Worm (Caenorhabditis elegans) whole organism, early embryonic: ENCODE measurements around the gene madf-5.
"Not testable (repeated sequence)": the region's sequence is repeated elsewhere in the genome, so short reads cannot be mapped to it uniquely, and the experiment has no call there.

Experiments
- B0310.2 ChIP-seq: sonication (generic microtip); optimal IDR thresholded peaks from 2 replicates; lab custom pipeline; 2016; ENCODE audit warnings: mild to moderate bottlenecking, missing genetic modification characterization, missing compliant biosample characterization
- F13C5.2 ChIP-seq: sonication (generic microtip); optimal IDR thresholded peaks from 2 replicates; lab custom pipeline; 2017; ENCODE audit warnings: mild to moderate bottlenecking, missing genetic modification characterization, inconsistent platforms, missing compliant biosample characterization
- aly-1 ChIP-seq: sonication (generic microtip); optimal IDR thresholded peaks from 2 replicates; lab custom pipeline; 2016; ENCODE audit warnings: missing genetic modification characterization, missing compliant biosample characterization
- ama-1 ChIP-seq: fragments of 150-350 bp; optimal IDR thresholded peaks from 2 replicates; lab custom pipeline; 2014
- ceh-36 ChIP-seq: sonication (generic microtip); optimal IDR thresholded peaks from 2 replicates; lab custom pipeline; 2016; ENCODE audit warnings: missing genetic modification characterization, inconsistent platforms, missing compliant biosample characterization
- ets-7 ChIP-seq: sonication (generic microtip); optimal IDR thresholded peaks from 2 replicates; lab custom pipeline; 2016; ENCODE audit warnings: missing genotype, missing genetic modification characterization, missing compliant biosample characterization
- flt-1 ChIP-seq: fragments of 200-800 bp; sonication (Bioruptor generic); IDR thresholded peaks from 2 replicates; pipeline ENCODE4 v1.3.6; 2022; ENCODE audit warnings: missing genetic modification characterization, missing compliant biosample characterization
- hmbx-1 ChIP-seq: sonication (generic microtip); optimal IDR thresholded peaks from 2 replicates; lab custom pipeline; 2016; ENCODE audit warnings: mild to moderate bottlenecking, missing genetic modification characterization, missing compliant biosample characterization
- hmg-4 ChIP-seq: fragments of 200-800 bp; sonication (Bioruptor generic); optimal IDR thresholded peaks from 2 replicates; lab custom pipeline; 2018; ENCODE audit warnings: mild to moderate bottlenecking, missing genetic modification characterization, missing compliant biosample characterization
- hnd-1 ChIP-seq: sonication (generic microtip); optimal IDR thresholded peaks from 2 replicates; lab custom pipeline; 2016; ENCODE audit warnings: missing genetic modification characterization, missing compliant biosample characterization
- pes-1 ChIP-seq: fragments of 200-800 bp; sonication (Bioruptor generic); IDR thresholded peaks from 2 replicates; pipeline ENCODE4 v1.3.6; 2022; ENCODE audit warnings: missing genetic modification reagents, missing genetic modification characterization, missing compliant biosample characterization
- scrt-1 ChIP-seq: fragments of 200-800 bp; sonication (Bioruptor generic); IDR thresholded peaks from 2 replicates; pipeline ENCODE4 v1.3.6; 2022; ENCODE audit warnings: missing genetic modification characterization, missing compliant biosample characterization
- sea-1 ChIP-seq: fragments of 200-800 bp; sonication (Bioruptor generic); conservative IDR thresholded peaks from 2 replicates; pipeline ENCODE4 v1.3.6; 2022; ENCODE audit warnings: missing genetic modification characterization, missing compliant biosample characterization

ce11 chrII:14561549-14562115, 11.8 kb upstream of the madf-5 start, which contains the start of gene mog-4:
- not testable (repeated sequence) for TF ChIP-seq ets-7 (tag; lab: Kevin White, UChicago); B0310.2 (tag; lab: Kevin White, UChicago); ceh-36 (tag; lab: Kevin White, UChicago); hmg-4 (GFP tag; lab: Kevin White, UChicago); aly-1 (tag; lab: Kevin White, UChicago); ama-1; hmbx-1; hnd-1; flt-1
- TF ChIP-seq sea-1 (GFP tag; lab: Robert Waterston, UW) = peak; percentile 41; the same call in 1 of the 2 replicates
- TF ChIP-seq scrt-1 = peak; percentile 69
- peak; percentile 73 for TF ChIP-seq pes-1
- TF ChIP-seq F13C5.2 (tag; lab: Kevin White, UChicago) = peak; percentile 71
